Worm (Caenorhabditis elegans) whole organism, L1 larva: ENCODE results near the gene C17H11.6.

ENCODE experiments used
- C04F5.9 ChIP-seq: sonication (generic microtip); optimal IDR thresholded peaks from 2 replicates; lab custom pipeline; 2016; ENCODE audit warnings: missing genetic modification characterization, missing compliant biosample characterization
- C16A3.4 ChIP-seq: fragments of 150-350 bp; optimal IDR thresholded peaks from 2 replicates; lab custom pipeline; 2014; ENCODE audit warnings: missing biosample characterization, missing genetic modification characterization
- F16B12.6 ChIP-seq: fragments of 150-350 bp; optimal IDR thresholded peaks from 2 replicates; lab custom pipeline; 2014; ENCODE audit warnings: missing biosample characterization, missing genetic modification characterization
- Y116A8C.19 ChIP-seq: sonication (generic microtip); optimal IDR thresholded peaks from 2 replicates; lab custom pipeline; 2016; ENCODE audit warnings: missing compliant biosample characterization, missing genetic modification characterization, borderline replicate concordance
- aha-1 ChIP-seq: fragments of 150-350 bp; optimal IDR thresholded peaks from 2 replicates; lab custom pipeline; 2014; ENCODE audit warnings: missing biosample characterization, missing genetic modification characterization
- aly-2 ChIP-seq: fragments of 150-350 bp; optimal IDR thresholded peaks from 2 replicates; lab custom pipeline; 2014; ENCODE audit warnings: missing biosample characterization, missing genetic modification characterization
- blmp-1 ChIP-seq: fragments of 150-350 bp; optimal IDR thresholded peaks from 2 replicates; lab custom pipeline; 2014; ENCODE audit warnings: missing biosample characterization, missing genetic modification characterization
- ceh-82 ChIP-seq, 3 experiments: fragments of 150-350 bp in 1 of 3; sonication (generic microtip) in 2 of 3; optimal IDR thresholded peaks; 2 replicates each; lab custom pipeline; 2014 to 2017; ENCODE audit warnings: missing biosample characterization in 3 of 3, missing genetic modification characterization in 3 of 3
- ceh-88 ChIP-seq: fragments of 200-800 bp; sonication (Bioruptor generic); IDR thresholded peaks from 2 replicates; pipeline ENCODE4 v1.3.6; 2022; ENCODE audit warnings: missing genetic modification characterization, missing compliant biosample characterization
- ceh-90 ChIP-seq: sonication (generic microtip); optimal IDR thresholded peaks from 2 replicates; lab custom pipeline; 2016; ENCODE audit warnings: missing genetic modification characterization, missing compliant biosample characterization
- dpl-1 ChIP-seq, 3 experiments: fragments of 150-350 bp in 2 of 3; sonication (generic microtip) in 1 of 3; optimal IDR thresholded peaks; 2 replicates each; lab custom pipeline; 2014 to 2017; ENCODE audit warnings: missing biosample characterization in 3 of 3, missing genetic modification characterization in 3 of 3, missing genetic modification reagents in 3 of 3
- dsc-1 ChIP-seq: sonication (generic microtip); optimal IDR thresholded peaks from 2 replicates; lab custom pipeline; 2016; ENCODE audit warnings: mild to moderate bottlenecking, missing genetic modification characterization, missing compliant biosample characterization
- efl-1 ChIP-seq, 4 experiments: fragments of 150-350 bp; optimal IDR thresholded peaks in 3 of 4; peaks in 1 of 4; 1 replicate in 1 of 4; 2 replicates in 3 of 4; lab custom pipeline; 2014; ENCODE audit warnings: missing biosample characterization in 2 of 4, missing genetic modification characterization in 2 of 4, missing genetic modification reagents in 2 of 4
- efl-3 ChIP-seq: fragments of 200-800 bp; sonication (Bioruptor generic); optimal IDR thresholded peaks from 2 replicates; lab custom pipeline; 2018; ENCODE audit warnings: mild to moderate bottlenecking, missing genetic modification characterization, missing compliant biosample characterization
- egl-13 ChIP-seq: sonication (generic microtip); optimal IDR thresholded peaks from 2 replicates; lab custom pipeline; 2016; ENCODE audit warnings: missing genotype, missing genetic modification reagents, missing genetic modification characterization, missing compliant biosample characterization
- ets-5 ChIP-seq: fragments of 200-800 bp; sonication (Bioruptor generic); IDR thresholded peaks from 2 replicates; pipeline ENCODE4 v1.3.6; 2022; ENCODE audit warnings: missing genetic modification characterization, missing compliant biosample characterization
- fkh-4 ChIP-seq: sonication (generic microtip); optimal IDR thresholded peaks from 2 replicates; lab custom pipeline; 2016; ENCODE audit warnings: missing compliant biosample characterization, missing genetic modification characterization, borderline replicate concordance
- grh-1 ChIP-seq: fragments of 200-800 bp; sonication (Bioruptor generic); IDR thresholded peaks from 2 replicates; pipeline ENCODE4 v1.3.6; 2022; ENCODE audit warnings: missing genetic modification reagents, missing genetic modification characterization, missing compliant biosample characterization
- hlh-17 ChIP-seq: fragments of 200-800 bp; sonication (Bioruptor generic); optimal IDR thresholded peaks from 2 replicates; lab custom pipeline; 2018; ENCODE audit warnings: missing genetic modification characterization, mild to moderate bottlenecking, missing compliant biosample characterization, moderate library complexity, borderline replicate concordance
- irx-1 ChIP-seq: sonication (generic microtip); optimal IDR thresholded peaks from 2 replicates; lab custom pipeline; 2016; ENCODE audit warnings: missing genetic modification characterization, missing compliant biosample characterization
- jun-1 ChIP-seq: fragments of 150-350 bp; optimal IDR thresholded peaks from 2 replicates; lab custom pipeline; 2014; ENCODE audit warnings: missing biosample characterization, missing genetic modification reagents, missing genetic modification characterization
- lin-13 ChIP-seq: fragments of 150-350 bp; optimal IDR thresholded peaks from 2 replicates; lab custom pipeline; 2014; ENCODE audit warnings: missing biosample characterization, missing genetic modification reagents, missing genetic modification characterization
- lin-39 ChIP-seq: fragments of 150-350 bp; optimal IDR thresholded peaks from 2 replicates; lab custom pipeline; 2014; ENCODE audit warnings: missing biosample characterization, missing genetic modification reagents, missing genetic modification characterization
- mdl-1 ChIP-seq, 2 experiments: fragments of 150-350 bp; optimal IDR thresholded peaks; 2 replicates each; lab custom pipeline; 2014 to 2017; ENCODE audit warnings: missing biosample characterization in 2 of 2, missing genetic modification characterization in 2 of 2, inconsistent platforms in 1 of 2
- mef-2 ChIP-seq: fragments of 150-350 bp; optimal IDR thresholded peaks from 2 replicates; lab custom pipeline; 2014; ENCODE audit warnings: missing biosample characterization, missing genetic modification characterization
- nhr-11 ChIP-seq: fragments of 150-350 bp; optimal IDR thresholded peaks from 2 replicates; lab custom pipeline; 2014; ENCODE audit warnings: missing biosample characterization, missing genetic modification characterization
- nhr-12 ChIP-seq: sonication (generic microtip); optimal IDR thresholded peaks from 2 replicates; lab custom pipeline; 2017; ENCODE audit warnings: missing biosample characterization, missing genetic modification characterization
- nhr-19 ChIP-seq: fragments of 200-800 bp; sonication (Bioruptor generic); conservative IDR thresholded peaks from 2 replicates; pipeline ENCODE4 v1.3.6; 2022; ENCODE audit warnings: missing genetic modification characterization, missing compliant biosample characterization
- nhr-20 ChIP-seq: sonication (generic microtip); optimal IDR thresholded peaks from 2 replicates; lab custom pipeline; 2016; ENCODE audit warnings: mild to moderate bottlenecking, missing genetic modification characterization, missing compliant biosample characterization
- nhr-237 ChIP-seq: fragments of 150-350 bp; optimal IDR thresholded peaks from 2 replicates; lab custom pipeline; 2014; ENCODE audit warnings: missing biosample characterization, missing genetic modification characterization
- nhr-47 ChIP-seq: sonication (generic microtip); optimal IDR thresholded peaks from 2 replicates; lab custom pipeline; 2016; ENCODE audit warnings: mild to moderate bottlenecking, missing genetic modification characterization, moderate library complexity, missing compliant biosample characterization
- nhr-71 ChIP-seq: sonication (generic microtip); optimal IDR thresholded peaks from 2 replicates; lab custom pipeline; 2016; ENCODE audit warnings: mild to moderate bottlenecking, missing genetic modification characterization, moderate library complexity, missing compliant biosample characterization
- nhr-77 ChIP-seq: fragments of 150-350 bp; optimal IDR thresholded peaks from 2 replicates; lab custom pipeline; 2014; ENCODE audit warnings: missing biosample characterization, missing genetic modification characterization
- nhr-85 ChIP-seq: sonication (generic microtip); peaks from one replicate; lab custom pipeline; 2016; ENCODE audit warnings: missing genetic modification characterization, inconsistent platforms, missing compliant biosample characterization
- nhr-90 ChIP-seq: sonication (generic microtip); optimal IDR thresholded peaks from 2 replicates; lab custom pipeline; 2016; ENCODE audit warnings: mild to moderate bottlenecking, missing genetic modification characterization, missing compliant biosample characterization; ENCODE audit not compliant: poor library complexity
- sox-4 ChIP-seq: sonication (generic microtip); optimal IDR thresholded peaks from 2 replicates; lab custom pipeline; 2016; ENCODE audit warnings: missing genetic modification characterization, missing compliant biosample characterization
- sptf-1 ChIP-seq: fragments of 150-350 bp; optimal IDR thresholded peaks from 2 replicates; lab custom pipeline; 2014; ENCODE audit warnings: missing biosample characterization, missing genetic modification characterization
- swsn-7 ChIP-seq: sonication (generic microtip); optimal IDR thresholded peaks from 2 replicates; lab custom pipeline; 2016; ENCODE audit warnings: missing genetic modification characterization, missing compliant biosample characterization
- tbx-2 ChIP-seq: sonication (generic microtip); optimal IDR thresholded peaks from 2 replicates; lab custom pipeline; 2016; ENCODE audit warnings: missing genetic modification characterization, missing compliant biosample characterization
- unc-130 ChIP-seq: fragments of 150-350 bp; optimal IDR thresholded peaks from 2 replicates; lab custom pipeline; 2017; ENCODE audit warnings: missing biosample characterization, missing genetic modification characterization, inconsistent platforms

Gene C17H11.6

ce11 chrX:8229221-8229620 is 25.6 kb upstream of the C17H11.6 start:
- TF ChIP-seq lin-39 (tag; lab: Kevin White, UChicago) = no peak
- TF ChIP-seq ets-5 = no peak
- no peak for TF ChIP-seq Y116A8C.19 (tag; lab: Kevin White, UChicago)
- no peak for TF ChIP-seq C04F5.9
- TF ChIP-seq aha-1 (tag; lab: Kevin White, UChicago) = no peak
- TF ChIP-seq ceh-88 = no peak
- no peak for TF ChIP-seq nhr-85 (tag; lab: Kevin White, UChicago)
- no peak for TF ChIP-seq mdl-1 (tag; optimal IDR thresholded peaks at IDR 0.05; lab: Kevin White, UChicago)
- TF ChIP-seq dsc-1 (tag; lab: Kevin White, UChicago) = no peak
- TF ChIP-seq ceh-90 (tag; lab: Kevin White, UChicago) = no peak
- TF ChIP-seq lin-13 = no peak
- TF ChIP-seq grh-1 (GFP tag; lab: Robert Waterston, UW) = no peak
- TF ChIP-seq dpl-1 (GFP tag; optimal IDR thresholded peaks at IDR 0.05; lab: Kevin White, UChicago) = no peak
- no peak for TF ChIP-seq hlh-17 (GFP tag; lab: Kevin White, UChicago)
- no peak for TF ChIP-seq nhr-71 (tag; lab: Kevin White, UChicago)
- TF ChIP-seq fkh-4 (tag; lab: Kevin White, UChicago) = no peak
- TF ChIP-seq nhr-237 (tag; lab: Kevin White, UChicago) = no peak
- TF ChIP-seq irx-1 (tag; lab: Kevin White, UChicago) = no peak

DNA sequence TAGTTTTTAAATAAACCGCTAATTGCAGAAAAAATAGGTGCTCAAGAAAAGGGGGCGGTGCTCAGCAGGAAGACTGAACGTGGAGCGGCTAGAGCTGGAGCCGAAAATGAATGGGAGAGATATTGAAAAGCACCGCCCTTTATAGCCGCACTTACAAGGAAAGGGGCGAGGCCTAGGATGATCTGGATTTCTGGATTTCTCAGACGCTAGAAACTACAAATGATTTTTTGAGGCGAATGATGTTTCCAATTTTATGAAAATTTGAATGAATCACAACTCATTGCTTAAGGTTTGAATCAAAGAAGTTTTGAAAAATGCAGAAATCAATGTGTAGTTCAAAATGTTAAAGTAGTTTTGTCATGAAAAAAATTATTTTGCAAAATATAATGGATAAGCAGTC is 21.3 kb upstream of the C17H11.6 start, which contains the start of gene K02A6.2:
Gene K02A6.2 (minus strand): TSS at position 101 of the 400 bp plus-strand sequence.
- TF ChIP-seq efl-1 (optimal IDR thresholded peaks at IDR 0.05; lab: Kevin White, UChicago) (no peak), efl-1 (GFP tag; optimal IDR thresholded peaks at IDR 0.05 in 1 of 2; lab: Kevin White, UChicago) (no peak), sox-4 (tag; lab: Kevin White, UChicago) (no peak), lin-13 (no peak), nhr-11 (tag; lab: Kevin White, UChicago) (no peak), tbx-2 (no peak), dsc-1 (tag; lab: Kevin White, UChicago) (no peak), nhr-12 (tag; lab: Kevin White, UChicago) (no peak), C16A3.4 (tag; lab: Kevin White, UChicago) (no peak), hlh-17 (GFP tag; lab: Kevin White, UChicago) (no peak), C04F5.9 (no peak), nhr-20 (tag; lab: Kevin White, UChicago) (no peak), egl-13 (tag; lab: Kevin White, UChicago) (no peak), nhr-77 (tag; lab: Kevin White, UChicago) (no peak), swsn-7 (no peak), sptf-1 (tag; lab: Kevin White, UChicago) (no peak), grh-1 (GFP tag; lab: Robert Waterston, UW) (no peak)

ce11 chrX:8219428-8219827 is 15.8 kb upstream of the C17H11.6 start, which contains the start of gene K02A6.1:
K02A6.1 (plus strand) TSS chrX:8219728.
- TF ChIP-seq efl-3 (GFP tag; lab: Kevin White, UChicago) = no peak
- TF ChIP-seq nhr-19 (GFP tag; lab: Robert Waterston, UW) = no peak
- TF ChIP-seq unc-130 (tag; lab: Kevin White, UChicago) = no peak
- TF ChIP-seq egl-13 (tag; lab: Kevin White, UChicago) = no peak
- TF ChIP-seq F16B12.6 = no peak
- TF ChIP-seq grh-1 (GFP tag; lab: Robert Waterston, UW) = no peak
- TF ChIP-seq ceh-90 (tag; lab: Kevin White, UChicago) = no peak
- no peak for TF ChIP-seq aly-2
- no peak for TF ChIP-seq mef-2 (tag; lab: Kevin White, UChicago)
- TF ChIP-seq nhr-47 (tag; lab: Kevin White, UChicago) = no peak
- TF ChIP-seq nhr-90 = no peak
- TF ChIP-seq ceh-82 (tag; optimal IDR thresholded peaks at IDR 0.05; lab: Kevin White, UChicago) = no peak
- TF ChIP-seq jun-1 (tag; lab: Kevin White, UChicago) = no peak
- TF ChIP-seq blmp-1 (tag; lab: Kevin White, UChicago) = no peak
